Worm (Caenorhabditis elegans): Measurements from ENCODE around the gene mps-4.

Gene mps-4

ce11 chrIII:8319100-8319499 is 47.5 kb upstream of the mps-4 start, which contains the start of gene F10E9.11 (continued):
- TF ChIP-seq unc-30 (tag; optimal IDR thresholded peaks at IDR 0.05), result no peak
- no peak for TF ChIP-seq mef-2 (tag; optimal IDR thresholded peaks at IDR 0.05)
- TF ChIP-seq ceh-82 (tag; optimal IDR thresholded peaks at IDR 0.05), result peak; percentile 71 to 77 (median 74)

ce11 chrIII:8318488-8318887 is 46.9 kb upstream of the mps-4 start, which contains the start of gene sas-4:
TSS of gene sas-4 (minus strand) at chrIII:8318588.
- TF ChIP-seq zag-1 (tag; optimal IDR thresholded peaks at IDR 0.05), result no peak

DNA sequence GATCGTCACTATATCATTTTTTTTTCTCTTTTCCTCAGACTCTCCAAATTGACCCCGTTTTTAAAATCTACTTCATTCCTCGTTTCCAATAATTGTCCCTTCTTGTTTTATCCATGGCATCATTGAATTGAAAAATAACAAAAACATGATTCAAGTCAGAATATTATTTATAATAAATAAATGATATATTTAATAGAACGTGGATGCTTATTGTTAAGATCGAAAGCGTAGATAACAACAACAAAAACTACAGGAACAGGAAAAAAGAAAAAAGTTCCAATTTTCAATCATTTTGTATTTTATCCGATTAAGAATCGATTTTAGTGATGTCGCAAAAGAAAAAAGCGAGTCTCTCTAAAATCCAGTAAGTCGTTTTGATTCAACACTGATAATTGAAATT is 40.8 kb upstream of the mps-4 start, which contains the start of gene F10E9.2:
TSS of gene F10E9.2 (plus strand) at position 301 of the 400 bp plus-strand sequence.
- no peak for TF ChIP-seq hlh-17 (GFP tag; optimal IDR thresholded peaks at IDR 0.05; ENCODE audit: borderline replicate concordance)
- no peak for TF ChIP-seq nhr-71 (tag; optimal IDR thresholded peaks at IDR 0.05)
- TF ChIP-seq fos-1 (tag; optimal IDR thresholded peaks at IDR 0.05), result no peak
- TF ChIP-seq alr-1 (tag; optimal IDR thresholded peaks at IDR 0.05; ENCODE audit: borderline replicate concordance), result no peak
- TF ChIP-seq pax-3 (tag; optimal IDR thresholded peaks at IDR 0.05), result no peak
- no peak for TF ChIP-seq grh-1 (GFP tag; IDR thresholded peaks at IDR 0.05)
- no peak for TF ChIP-seq egl-13 (tag; optimal IDR thresholded peaks at IDR 0.05)
- no peak for TF ChIP-seq unc-62 (GFP tag; optimal IDR thresholded peaks at IDR 0.05)
- no peak for TF ChIP-seq nhr-90 (tag; optimal IDR thresholded peaks at IDR 0.05; ENCODE audit: poor library complexity)
- TF ChIP-seq nhr-76 (tag; optimal IDR thresholded peaks at IDR 0.05), result no peak
- no peak for TF ChIP-seq unc-98 (GFP tag; IDR thresholded peaks at IDR 0.05)
- no peak for TF ChIP-seq sptf-1 (tag; optimal IDR thresholded peaks at IDR 0.05)
- TF ChIP-seq lir-3 (tag; optimal IDR thresholded peaks at IDR 0.05; ENCODE audit: poor library complexity), result no peak
- TF ChIP-seq rnt-1 (tag; optimal IDR thresholded peaks at IDR 0.05), result no peak
- TF ChIP-seq dsc-1 (tag; optimal IDR thresholded peaks at IDR 0.05), result no peak
- TF ChIP-seq fkh-8 (tag; optimal IDR thresholded peaks at IDR 0.05), result no peak
- TF ChIP-seq ces-1 (GFP tag; optimal IDR thresholded peaks at IDR 0.05), result no peak
- no peak for TF ChIP-seq sox-4 (tag; optimal IDR thresholded peaks at IDR 0.05)
- TF ChIP-seq unc-30 (tag; optimal IDR thresholded peaks at IDR 0.05), result no peak
- no peak for TF ChIP-seq mep-1 (tag; optimal IDR thresholded peaks at IDR 0.05)

DNA sequence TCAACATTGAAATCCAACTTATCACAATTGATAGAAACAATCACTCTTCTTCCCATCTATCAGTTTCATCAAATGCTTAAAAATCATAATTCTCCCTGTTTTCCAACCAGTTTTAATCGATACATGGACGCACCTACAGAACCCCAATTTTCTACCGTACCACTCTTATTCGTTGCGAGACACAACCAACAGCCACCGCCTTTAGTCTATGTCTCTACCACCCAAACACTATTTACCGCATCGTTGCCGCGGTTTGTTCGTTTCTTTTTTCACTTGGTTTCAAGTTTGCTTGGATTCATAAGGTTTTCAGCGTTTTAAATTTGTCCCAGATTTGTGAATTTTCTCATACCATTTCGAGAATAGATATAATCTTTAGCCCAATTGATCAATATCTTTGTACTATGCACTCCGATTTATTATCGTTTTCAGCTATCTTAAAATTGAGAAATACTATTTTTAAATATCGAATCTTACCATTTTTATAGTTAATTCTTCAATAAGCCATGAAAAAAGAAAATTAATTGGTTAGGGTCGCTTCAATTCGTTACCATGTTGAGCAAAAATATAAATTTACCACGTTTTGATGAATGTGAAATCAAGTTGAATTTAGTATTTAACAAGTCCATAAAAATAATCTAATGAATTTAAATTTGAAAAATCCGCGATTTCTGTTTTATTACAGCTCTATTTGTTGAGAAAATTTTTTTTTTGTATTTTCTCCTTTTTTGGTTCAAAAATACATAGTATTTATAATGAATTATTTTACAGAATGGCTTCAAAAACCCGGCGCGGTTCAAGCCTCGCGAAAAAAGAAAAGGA is 38.9 kb upstream of the mps-4 start, which contains the start of gene F10E9.3:
TSS of gene F10E9.3 (plus strand) at position 769 of the 819 bp plus-strand sequence.
- no peak for TF ChIP-seq irx-1 (tag; optimal IDR thresholded peaks at IDR 0.05)
- TF ChIP-seq pag-3 (tag; optimal IDR thresholded peaks at IDR 0.05; ENCODE audit: borderline replicate concordance, insufficient read depth), result no peak
- peak; percentile 3 to 72 for TF ChIP-seq lin-35 (GFP tag; optimal IDR thresholded peaks at IDR 0.05)
- TF ChIP-seq nhr-90 (tag; optimal IDR thresholded peaks at IDR 0.05; ENCODE audit: poor library complexity), result no peak
- no peak for TF ChIP-seq nhr-20 (tag; optimal IDR thresholded peaks at IDR 0.05)
- TF ChIP-seq nhr-71 (tag; optimal IDR thresholded peaks at IDR 0.05), result no peak
- TF ChIP-seq unc-62 (GFP tag; optimal IDR thresholded peaks at IDR 0.05), result no peak
- no peak for TF ChIP-seq hlh-17 (GFP tag; optimal IDR thresholded peaks at IDR 0.05; ENCODE audit: borderline replicate concordance)
- TF ChIP-seq zag-1 (tag; optimal IDR thresholded peaks at IDR 0.05), result no peak
- no peak for TF ChIP-seq aly-2 (tag; optimal IDR thresholded peaks at IDR 0.05)
- TF ChIP-seq nhr-12 (tag; optimal IDR thresholded peaks at IDR 0.05), result no peak
- TF ChIP-seq mep-1 (tag; optimal IDR thresholded peaks at IDR 0.05), result no peak
- peak; percentile 27 for TF ChIP-seq rnt-1 (tag; optimal IDR thresholded peaks at IDR 0.05)
- TF ChIP-seq nhr-28 (tag; optimal IDR thresholded peaks at IDR 0.05), result no peak
- peak in 2 of 3 experiments; percentile 36 to 55 for TF ChIP-seq dpl-1 (GFP tag; optimal IDR thresholded peaks at IDR 0.05)
- TF ChIP-seq isw-1 (GFP tag; IDR thresholded peaks at IDR 0.05), result no peak
- TF ChIP-seq nhr-85 (tag), result peak; percentile 78
- TF ChIP-seq sptf-1 (tag; optimal IDR thresholded peaks at IDR 0.05), result no peak
- no peak for TF ChIP-seq ztf-4 (tag; optimal IDR thresholded peaks at IDR 0.05)
- no peak for TF ChIP-seq unc-30 (tag; optimal IDR thresholded peaks at IDR 0.05)
- TF ChIP-seq sup-37 (GFP tag; optimal IDR thresholded peaks at IDR 0.05), result no peak
- peak; percentile 21 for TF ChIP-seq skn-1 (tag; optimal IDR thresholded peaks at IDR 0.05)
- no peak for TF ChIP-seq lin-13 (GFP tag; optimal IDR thresholded peaks at IDR 0.05)
- peak; percentile 23 for TF ChIP-seq snu-23 (GFP tag; optimal IDR thresholded peaks at IDR 0.05)
- TF ChIP-seq fkh-10 (GFP tag; optimal IDR thresholded peaks at IDR 0.05), result no peak
- no peak for TF ChIP-seq alr-1 (tag; optimal IDR thresholded peaks at IDR 0.05; ENCODE audit: borderline replicate concordance)
- peak; percentile 3 for TF ChIP-seq C16A3.4 (tag; optimal IDR thresholded peaks at IDR 0.05)
- TF ChIP-seq efl-1 (optimal IDR thresholded peaks at IDR 0.05), result peak; percentile 42 to 58
- TF ChIP-seq efl-1 (GFP tag; optimal IDR thresholded peaks at IDR 0.05 in 1 of 2), result peak; percentile 16 to 86
- peak; percentile 50 for TF ChIP-seq blmp-1 (tag; optimal IDR thresholded peaks at IDR 0.05)
- TF ChIP-seq nhr-11 (tag; optimal IDR thresholded peaks at IDR 0.05), result no peak
- TF ChIP-seq dsc-1 (tag; optimal IDR thresholded peaks at IDR 0.05), result no peak

Measured in whole organism, L1 larva.